Fruit fly (Drosophila melanogaster) whole organism, wandering third instar larva: Measurements from ENCODE around the gene Ptpa.

Source experiments
- Abd-B ChIP-seq: fragments of >200 bp; optimal IDR thresholded peaks from 2 replicates; lab custom pipeline; 2017; ENCODE audit warnings: missing biosample characterization, missing genetic modification characterization
- CG32264 ChIP-seq: fragments of 200-800 bp; sonication (Bioruptor generic); optimal IDR thresholded peaks from 2 replicates; lab custom pipeline; 2016; ENCODE audit warnings: missing biosample characterization, missing genetic modification characterization
- CG9705 ChIP-seq: fragments of 200-800 bp; sonication (Bioruptor generic); optimal IDR thresholded peaks from 2 replicates; lab custom pipeline; 2018; ENCODE audit warnings: missing biosample characterization, mild to moderate bottlenecking, missing genetic modification characterization
- CrebA ChIP-seq: fragments of 200-800 bp; sonication (Bioruptor generic); optimal IDR thresholded peaks from 2 replicates; lab custom pipeline; 2016; ENCODE audit warnings: missing biosample characterization, mild to moderate bottlenecking, missing genetic modification characterization, borderline replicate concordance
- Dfd ChIP-seq: fragments of >200 bp; optimal IDR thresholded peaks from 2 replicates; lab custom pipeline; 2017; ENCODE audit warnings: missing biosample characterization, missing genetic modification characterization
- Dif ChIP-seq: fragments of 200-275, 200-300 bp; sonication (Bioruptor generic); optimal IDR thresholded peaks from 2 replicates; lab custom pipeline; 2018; ENCODE audit warnings: missing biosample characterization, missing genetic modification characterization; ENCODE audit not compliant: partially characterized antibody
- GATAd ChIP-seq: sonication (Bioruptor generic); optimal IDR thresholded peaks from 2 replicates; lab custom pipeline; 2016; ENCODE audit warnings: missing biosample characterization, missing genetic modification characterization
- HLH106 ChIP-seq: fragments of 200-800 bp; optimal IDR thresholded peaks from 3 replicates; lab custom pipeline; 2019; ENCODE audit warnings: missing biosample characterization, mild to moderate bottlenecking, missing genetic modification characterization, moderate library complexity
- Hnf4 ChIP-seq: fragments of 200-800 bp; sonication (Bioruptor generic); optimal IDR thresholded peaks from 2 replicates; lab custom pipeline; 2016; ENCODE audit warnings: missing biosample characterization, mild to moderate bottlenecking, missing genetic modification characterization
- Hr78 ChIP-seq: fragments of >200 bp; optimal IDR thresholded peaks from 2 replicates; lab custom pipeline; 2017; ENCODE audit warnings: missing biosample characterization, missing genetic modification characterization
- Hr83 ChIP-seq: fragments of 200-300 bp; sonication (Bioruptor generic); optimal IDR thresholded peaks from 2 replicates; lab custom pipeline; 2016; ENCODE audit warnings: missing biosample characterization, mild to moderate bottlenecking, missing genetic modification characterization, moderate library complexity; ENCODE audit not compliant: poor library complexity, severe bottlenecking
- Jra ChIP-seq: sonication (Bioruptor generic); optimal IDR thresholded peaks from 2 replicates; lab custom pipeline; 2016; ENCODE audit warnings: missing biosample characterization, missing genetic modification characterization
- Mio ChIP-seq: sonication (Bioruptor generic); optimal IDR thresholded peaks from 2 replicates; lab custom pipeline; 2016; ENCODE audit warnings: missing biosample characterization, missing genetic modification characterization
- Myc ChIP-seq: fragments of >200 bp; optimal IDR thresholded peaks from 2 replicates; lab custom pipeline; 2017
- N ChIP-seq: fragments of >200 bp; optimal IDR thresholded peaks from 2 replicates; lab custom pipeline; 2018; ENCODE audit warnings: missing biosample characterization, missing external identifiers, missing genetic modification characterization
- OdsH ChIP-seq: fragments of 200-800 bp; sonication (Bioruptor generic); optimal IDR thresholded peaks from 2 replicates; lab custom pipeline; 2016; ENCODE audit warnings: missing biosample characterization, mild to moderate bottlenecking, missing genetic modification characterization
- Rel ChIP-seq, 2 experiments: fragments of 200-800 bp; sonication (Bioruptor generic) in 1 of 2; optimal IDR thresholded peaks; 2 replicates in 1 of 2; 3 replicates in 1 of 2; lab custom pipeline; 2016 to 2019; ENCODE audit warnings: mild to moderate bottlenecking in 2 of 2, missing biosample characterization in 2 of 2, missing genetic modification characterization in 2 of 2, moderate library complexity in 1 of 2
- Sp1 ChIP-seq: fragments of 200-800 bp; sonication (Bioruptor generic); optimal IDR thresholded peaks from 3 replicates; lab custom pipeline; 2019; ENCODE audit warnings: missing biosample characterization, mild to moderate bottlenecking, missing genetic modification characterization, moderate library complexity
- Vsx2 ChIP-seq: fragments of 200-300, 225-300 bp; sonication (Bioruptor generic); optimal IDR thresholded peaks from 2 replicates; lab custom pipeline; 2018; ENCODE audit warnings: missing biosample characterization, missing genetic modification characterization; ENCODE audit not compliant: partially characterized antibody
- br ChIP-seq: fragments of 200-800 bp; sonication (Bioruptor generic); optimal IDR thresholded peaks from 2 replicates; lab custom pipeline; 2016; ENCODE audit warnings: missing biosample characterization, missing genetic modification characterization
- brk ChIP-seq: fragments of 200-800 bp; sonication (Bioruptor generic); optimal IDR thresholded peaks from 2 replicates; lab custom pipeline; 2016; ENCODE audit warnings: missing biosample characterization, mild to moderate bottlenecking, missing genetic modification characterization
- dl ChIP-seq, 2 experiments: fragments of 175-275, 200-275 bp in 1 of 2; fragments of 200-275 bp in 1 of 2; sonication (Bioruptor generic); optimal IDR thresholded peaks; lab custom pipeline; 2018; ENCODE audit warnings: mild to moderate bottlenecking in 2 of 2, missing biosample characterization in 2 of 2, missing genetic modification characterization in 2 of 2, moderate library complexity in 2 of 2; ENCODE audit not compliant: partially characterized antibody in 2 of 2, insufficient read depth in 1 of 2
- dmrt93B ChIP-seq: fragments of 200-800 bp; sonication (Bioruptor generic); optimal IDR thresholded peaks from 2 replicates; lab custom pipeline; 2018; ENCODE audit warnings: missing biosample characterization, mild to moderate bottlenecking, missing genetic modification characterization
- dsf ChIP-seq: sonication (Bioruptor generic); optimal IDR thresholded peaks from 2 replicates; lab custom pipeline; 2016; ENCODE audit warnings: missing biosample characterization, missing genetic modification characterization, borderline replicate concordance
- ey ChIP-seq: fragments of 200-800 bp; sonication (Bioruptor generic); optimal IDR thresholded peaks from 2 replicates; lab custom pipeline; 2016; ENCODE audit warnings: missing biosample characterization, missing genetic modification characterization
- foxo ChIP-seq, 2 experiments: fragments of 200-800 bp; sonication (Bioruptor generic); optimal IDR thresholded peaks; 2 replicates in 1 of 2; 3 replicates in 1 of 2; lab custom pipeline; 2016 to 2017; ENCODE audit warnings: missing biosample characterization in 2 of 2, missing genetic modification characterization in 2 of 2
- fru ChIP-seq: fragments of 200-800 bp; sonication (Bioruptor generic); optimal IDR thresholded peaks from 3 replicates; lab custom pipeline; 2016; ENCODE audit warnings: missing biosample characterization, mild to moderate bottlenecking, missing genetic modification characterization
- h ChIP-seq: fragments of 200-800 bp; sonication (Bioruptor generic); optimal IDR thresholded peaks from 3 replicates; lab custom pipeline; 2016; ENCODE audit warnings: missing biosample characterization, mild to moderate bottlenecking, missing genetic modification characterization
- jim ChIP-seq: fragments of 175-275, 200-325 bp; sonication (Bioruptor generic); optimal IDR thresholded peaks from 2 replicates; lab custom pipeline; 2016; ENCODE audit warnings: missing biosample characterization, mild to moderate bottlenecking, missing genetic modification characterization
- lola ChIP-seq: fragments of >200 bp; optimal IDR thresholded peaks from 2 replicates; lab custom pipeline; 2017; ENCODE audit warnings: missing biosample characterization, missing genetic modification characterization
- pan ChIP-seq: fragments of >200 bp; optimal IDR thresholded peaks from 2 replicates; lab custom pipeline; 2017
- psq ChIP-seq: fragments of 200-800 bp; sonication (Bioruptor generic); optimal IDR thresholded peaks from 3 replicates; lab custom pipeline; 2017; ENCODE audit warnings: missing biosample characterization, mild to moderate bottlenecking, missing genetic modification characterization, moderate library complexity
- rgr ChIP-seq: fragments of 200-800 bp; sonication (Bioruptor generic); optimal IDR thresholded peaks from 3 replicates; lab custom pipeline; 2016; ENCODE audit warnings: missing biosample characterization, mild to moderate bottlenecking, missing genetic modification characterization
- sage ChIP-seq: fragments of 200-800 bp; sonication (Bioruptor generic); optimal IDR thresholded peaks from 2 replicates; lab custom pipeline; 2016; ENCODE audit warnings: missing biosample characterization, mild to moderate bottlenecking, missing genetic modification characterization
- sv ChIP-seq: fragments of 200-800 bp; sonication (Bioruptor generic); optimal IDR thresholded peaks from 3 replicates; lab custom pipeline; 2016; ENCODE audit warnings: missing biosample characterization, missing genetic modification characterization
- tai ChIP-seq: sonication (Bioruptor generic); optimal IDR thresholded peaks from 2 replicates; lab custom pipeline; 2016; ENCODE audit warnings: missing biosample characterization, missing genetic modification characterization
- usp ChIP-seq: fragments of >200 bp; optimal IDR thresholded peaks from 2 replicates; lab custom pipeline; 2017; ENCODE audit warnings: missing biosample characterization, missing genetic modification characterization
- woc ChIP-seq: sonication (Bioruptor generic); optimal IDR thresholded peaks from 2 replicates; lab custom pipeline; 2016; ENCODE audit warnings: missing biosample characterization, mild to moderate bottlenecking, missing genetic modification characterization

Ptpa gene

dm6 chr2L:3341231-3341935 is 35.4 kb upstream of the Ptpa start:
- TF ChIP-seq Dif (GFP tag; lab: Kevin White, UChicago) (no peak), Rel (GFP tag; optimal IDR thresholded peaks at IDR 0.05; lab: Kevin White, UChicago) (no peak), Rel (tag; optimal IDR thresholded peaks at IDR 0.05; lab: Kevin White, UChicago) (peak; percentile 52), dsf (GFP tag; lab: Kevin White, UChicago) (peak; percentile 20), Vsx2 (GFP tag; lab: Kevin White, UChicago) (no peak), N (peak; percentile 25), brk (GFP tag; lab: Kevin White, UChicago) (peak; percentile 9), h (peak; percentile 38), jim (GFP tag; lab: Kevin White, UChicago) (no peak), CrebA (no peak), GATAd (GFP tag; lab: Kevin White, UChicago) (peak; percentile 24), OdsH (GFP tag; lab: Kevin White, UChicago) (peak; percentile 85), foxo (GFP tag; optimal IDR thresholded peaks at IDR 0.05; lab: Kevin White, UChicago) (peak in 1 of 2 experiments; percentile 71), sage (GFP tag; lab: Kevin White, UChicago) (peak; percentile 52), tai (GFP tag; lab: Kevin White, UChicago) (peak; percentile 54), HLH106 (tag; lab: Kevin White, UChicago) (peak; percentile 81), Hr83 (no peak), usp (GFP tag; lab: Kevin White, UChicago) (no peak), psq (GFP tag; lab: Kevin White, UChicago) (peak; percentile 83), Mio (no peak), br (GFP tag; lab: Kevin White, UChicago) (peak; percentile 69), dmrt93B (GFP tag; lab: Kevin White, UChicago) (peak; percentile 60), Abd-B (GFP tag; lab: Kevin White, UChicago) (no peak), Hr78 (GFP tag; lab: Kevin White, UChicago) (no peak), dl (GFP tag; optimal IDR thresholded peaks at IDR 0.05; lab: Kevin White, UChicago; ENCODE audit: insufficient read depth in 1 of 2, partially characterized antibody in 2 of 2) (no peak), fru (GFP tag; lab: Kevin White, UChicago) (peak; percentile 73), CG9705 (GFP tag; lab: Kevin White, UChicago) (no peak), sv (GFP tag; lab: Kevin White, UChicago) (no peak), CG32264 (GFP tag; lab: Kevin White, UChicago) (no peak), pan (no peak), woc (peak; percentile 16), ey (GFP tag; lab: Kevin White, UChicago) (peak; percentile 3), Dfd (GFP tag; lab: Kevin White, UChicago) (peak; percentile 44), Hnf4 (peak; percentile 77), Jra (GFP tag; lab: Kevin White, UChicago) (peak; percentile 34), rgr (peak; percentile 60), lola (no peak), Sp1 (GFP tag; lab: Kevin White, UChicago) (peak; percentile 90), Myc (lab: Kevin White, UChicago) (no peak)
- TF ChIP-seq, all 38 proteins: peak for 22

dm6 chr2L:3342369-3342768 is 34.4 kb upstream of the Ptpa start:
- no peak for TF ChIP-seq Sp1 (GFP tag; lab: Kevin White, UChicago)
- no peak for TF ChIP-seq HLH106 (tag; lab: Kevin White, UChicago)
- TF ChIP-seq rgr, result no peak
- TF ChIP-seq h, result no peak
- no peak for TF ChIP-seq GATAd (GFP tag; lab: Kevin White, UChicago)
- TF ChIP-seq tai (GFP tag; lab: Kevin White, UChicago), result no peak
- TF ChIP-seq Jra (GFP tag; lab: Kevin White, UChicago), result no peak
- TF ChIP-seq Dfd (GFP tag; lab: Kevin White, UChicago), result no peak
- TF ChIP-seq Rel (GFP tag; optimal IDR thresholded peaks at IDR 0.05; lab: Kevin White, UChicago), result no peak
- TF ChIP-seq Rel (tag; optimal IDR thresholded peaks at IDR 0.05; lab: Kevin White, UChicago), result no peak
- TF ChIP-seq br (GFP tag; lab: Kevin White, UChicago), result no peak
- no peak for TF ChIP-seq CG32264 (GFP tag; lab: Kevin White, UChicago)
- TF ChIP-seq Hr78 (GFP tag; lab: Kevin White, UChicago), result no peak
- TF ChIP-seq brk (GFP tag; lab: Kevin White, UChicago), result no peak
- TF ChIP-seq ey (GFP tag; lab: Kevin White, UChicago), result no peak
- TF ChIP-seq Hr83, result no peak
- TF ChIP-seq jim (GFP tag; lab: Kevin White, UChicago), result no peak
- no peak for TF ChIP-seq pan
